Worm (Caenorhabditis elegans) whole organism, mixed stage, embryonic: ENCODE measurements around the gene 2L52.1.

ENCODE experiments used
- M03D4.4 ChIP-seq: sonication (generic microtip); optimal IDR thresholded peaks from 2 replicates; lab custom pipeline; 2017; ENCODE audit warnings: mild to moderate bottlenecking, missing genetic modification characterization, missing compliant biosample characterization
- bed-3 ChIP-seq: fragments of 200-800 bp; sonication (Bioruptor generic); optimal IDR thresholded peaks from 3 replicates; lab custom pipeline; 2018; ENCODE audit warnings: mild to moderate bottlenecking, missing genetic modification characterization, moderate library complexity, missing compliant biosample characterization
- blmp-1 ChIP-seq: fragments of 150-350 bp; optimal IDR thresholded peaks from 2 replicates; lab custom pipeline; 2014; ENCODE audit warnings: missing biosample characterization, missing genetic modification characterization
- ceh-39 ChIP-seq: fragments of 150-350 bp; optimal IDR thresholded peaks from 2 replicates; lab custom pipeline; 2014; ENCODE audit warnings: missing biosample characterization, missing genetic modification characterization
- ceh-83 ChIP-seq: fragments of 200-800 bp; sonication (Bioruptor generic); optimal IDR thresholded peaks from 2 replicates; lab custom pipeline; 2018; ENCODE audit warnings: mild to moderate bottlenecking, missing genetic modification characterization, missing compliant biosample characterization
- ces-1 ChIP-seq: fragments of 150-350 bp; optimal IDR thresholded peaks from 2 replicates; lab custom pipeline; 2014; ENCODE audit warnings: missing biosample characterization, missing genetic modification reagents, missing genetic modification characterization
- drap-1 ChIP-seq: fragments of 200-800 bp; sonication (Bioruptor generic); optimal IDR thresholded peaks from 3 replicates; lab custom pipeline; 2018; ENCODE audit warnings: mild to moderate bottlenecking, missing genetic modification characterization, missing compliant biosample characterization
- elt-1 ChIP-seq: sonication (generic microtip); optimal IDR thresholded peaks from 2 replicates; lab custom pipeline; 2017; ENCODE audit warnings: missing genetic modification characterization, mild to moderate bottlenecking, missing compliant biosample characterization, antibody characterized with exemption, moderate library complexity, borderline replicate concordance; ENCODE audit not compliant: insufficient read depth
- elt-3 ChIP-seq: fragments of 150-350 bp; optimal IDR thresholded peaks from 2 replicates; lab custom pipeline; 2014; ENCODE audit warnings: missing biosample characterization, missing genetic modification characterization
- flh-1 ChIP-seq: fragments of 200-800 bp; sonication (Bioruptor generic); optimal IDR thresholded peaks from 2 replicates; lab custom pipeline; 2018; ENCODE audit warnings: mild to moderate bottlenecking, missing genetic modification characterization, moderate library complexity, missing compliant biosample characterization
- ham-2 ChIP-seq: fragments of 200-800 bp; sonication (Bioruptor generic); optimal IDR thresholded peaks from 2 replicates; lab custom pipeline; 2018; ENCODE audit warnings: mild to moderate bottlenecking, missing genetic modification characterization, missing compliant biosample characterization
- hlh-1 ChIP-seq: fragments of 150-350 bp; optimal IDR thresholded peaks from 2 replicates; lab custom pipeline; 2014; ENCODE audit warnings: missing biosample characterization, missing genetic modification reagents, missing genetic modification characterization
- lin-13 ChIP-seq: fragments of 150-350 bp; optimal IDR thresholded peaks from 2 replicates; lab custom pipeline; 2014; ENCODE audit warnings: missing biosample characterization, missing genetic modification characterization
- lin-32 ChIP-seq: fragments of 200-800 bp; sonication (Bioruptor generic); optimal IDR thresholded peaks from 2 replicates; lab custom pipeline; 2018; ENCODE audit warnings: mild to moderate bottlenecking, missing genetic modification characterization, missing compliant biosample characterization
- lsy-2 ChIP-seq: fragments of 150-350 bp; optimal IDR thresholded peaks from 2 replicates; lab custom pipeline; 2014; ENCODE audit warnings: missing biosample characterization, missing genetic modification characterization
- mab-5 ChIP-seq: fragments of 150-350 bp; optimal IDR thresholded peaks from 2 replicates; lab custom pipeline; 2014; ENCODE audit warnings: missing biosample characterization, missing genetic modification characterization
- mep-1 ChIP-seq: fragments of 150-350 bp; optimal IDR thresholded peaks from 2 replicates; lab custom pipeline; 2017; ENCODE audit warnings: missing biosample characterization, missing genetic modification reagents, missing genetic modification characterization, inconsistent platforms
- mls-2 ChIP-seq: sonication (generic microtip); optimal IDR thresholded peaks from 2 replicates; lab custom pipeline; 2016; ENCODE audit warnings: mild to moderate bottlenecking, missing genetic modification characterization, moderate library complexity, missing compliant biosample characterization
- nhr-12 ChIP-seq: fragments of 150-350 bp; optimal IDR thresholded peaks from 2 replicates; lab custom pipeline; 2014; ENCODE audit warnings: missing biosample characterization, missing genetic modification characterization
- nhr-2 ChIP-seq: fragments of 150-350 bp; optimal IDR thresholded peaks from 2 replicates; lab custom pipeline; 2014; ENCODE audit warnings: missing biosample characterization, missing genetic modification characterization
- nhr-237 ChIP-seq: fragments of 150-350 bp; optimal IDR thresholded peaks from 2 replicates; lab custom pipeline; 2014; ENCODE audit warnings: missing biosample characterization, missing genetic modification characterization
- nhr-28 ChIP-seq: fragments of 150-350 bp; optimal IDR thresholded peaks from 2 replicates; lab custom pipeline; 2014; ENCODE audit warnings: missing biosample characterization, missing genetic modification characterization
- nhr-76 ChIP-seq: sonication (generic microtip); optimal IDR thresholded peaks from 2 replicates; lab custom pipeline; 2017; ENCODE audit warnings: missing biosample characterization, missing genetic modification characterization
- pha-4 ChIP-seq: fragments of 150-350 bp; optimal IDR thresholded peaks from 2 replicates; lab custom pipeline; 2018; ENCODE audit warnings: missing biosample characterization, missing genetic modification reagents, missing genetic modification characterization
- sem-2 ChIP-seq: fragments of 200-800 bp; sonication (Bioruptor generic); optimal IDR thresholded peaks from 2 replicates; lab custom pipeline; 2018; ENCODE audit warnings: mild to moderate bottlenecking, missing genetic modification characterization, missing compliant biosample characterization
- snpc-4 ChIP-seq: fragments of 150-350 bp; optimal IDR thresholded peaks from 2 replicates; lab custom pipeline; 2014; ENCODE audit warnings: missing biosample characterization, missing genetic modification characterization
- sptf-1 ChIP-seq: sonication (generic microtip); optimal IDR thresholded peaks from 2 replicates; lab custom pipeline; 2017; ENCODE audit warnings: mild to moderate bottlenecking, missing genetic modification characterization, moderate library complexity, missing compliant biosample characterization
- tbx-8 ChIP-seq: fragments of 200-800 bp; sonication (Bioruptor generic); optimal IDR thresholded peaks from 2 replicates; lab custom pipeline; 2018; ENCODE audit warnings: mild to moderate bottlenecking, missing genetic modification characterization, moderate library complexity, missing compliant biosample characterization
- unc-120 ChIP-seq: sonication (generic microtip); optimal IDR thresholded peaks from 2 replicates; lab custom pipeline; 2017; ENCODE audit warnings: missing genetic modification characterization, missing compliant biosample characterization; ENCODE audit not compliant: poor library complexity, severe bottlenecking
- unc-39 ChIP-seq: fragments of 150-350 bp; optimal IDR thresholded peaks from 2 replicates; lab custom pipeline; 2014; ENCODE audit warnings: missing biosample characterization, missing genetic modification characterization
- unc-62 ChIP-seq: fragments of 150-350 bp; optimal IDR thresholded peaks from 2 replicates; lab custom pipeline; 2014; ENCODE audit warnings: missing biosample characterization, missing genetic modification reagents, missing genetic modification characterization
- zip-8 ChIP-seq: fragments of 150-350 bp; optimal IDR thresholded peaks from 2 replicates; lab custom pipeline; 2014; ENCODE audit warnings: missing biosample characterization, missing genetic modification characterization
- ztf-11 ChIP-seq: fragments of 150-350 bp; optimal IDR thresholded peaks from 2 replicates; lab custom pipeline; 2014; ENCODE audit warnings: missing biosample characterization, missing genetic modification characterization

2L52.1 gene

DNA sequence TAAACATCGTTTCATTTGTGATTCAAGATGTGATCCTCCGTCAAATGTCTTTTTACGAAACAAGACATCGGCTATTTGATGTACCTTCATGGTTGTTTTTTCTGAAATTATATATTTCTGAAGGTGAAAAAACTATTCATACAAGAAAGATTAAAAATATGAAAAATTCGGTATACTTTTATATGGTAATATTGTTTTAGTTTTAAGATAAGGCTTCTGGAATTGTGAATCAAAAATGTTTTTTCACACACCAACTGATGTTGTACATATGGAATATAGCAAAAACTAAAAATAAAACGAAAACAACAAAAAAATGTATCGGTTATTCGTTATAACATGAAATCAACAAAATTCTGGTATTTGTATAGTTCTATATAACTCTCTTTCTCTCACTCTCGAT, 35.6 kb downstream of the 2L52.1 start, which contains the start of gene F23F1.6:
Gene F23F1.6 (minus strand): TSS at position 101 of the 400 bp plus-strand sequence.
- TF ChIP-seq nhr-76 (no peak), drap-1 (GFP tag; lab: Kevin White, UChicago) (no peak), ham-2 (no peak), elt-1 (tag; lab: Kevin White, UChicago) (no peak), unc-120 (tag; lab: Kevin White, UChicago) (no peak), lsy-2 (tag; lab: Kevin White, UChicago) (no peak), ceh-39 (tag; lab: Kevin White, UChicago) (no peak), M03D4.4 (tag; lab: Kevin White, UChicago) (no peak), lin-32 (GFP tag; lab: Kevin White, UChicago) (no peak), tbx-8 (GFP tag; lab: Kevin White, UChicago) (no peak), snpc-4 (tag; lab: Kevin White, UChicago) (no peak), nhr-28 (tag; lab: Kevin White, UChicago) (no peak), lin-13 (no peak), unc-62 (no peak), unc-39 (no peak), zip-8 (tag; lab: Kevin White, UChicago) (no peak), pha-4 (tag; lab: Kevin White, UChicago) (no peak), ztf-11 (tag; lab: Kevin White, UChicago) (no peak), nhr-2 (tag; lab: Kevin White, UChicago) (no peak)

ce11 chrII:39437-39836, 37.8 kb downstream of the 2L52.1 start, which contains the start of gene spp-24:
TSS of gene spp-24 (minus strand) at chrII:39537.
- TF ChIP-seq nhr-28 (tag; lab: Kevin White, UChicago) (no peak), hlh-1 (tag; lab: Kevin White, UChicago) (no peak), blmp-1 (tag; lab: Kevin White, UChicago) (no peak), unc-39 (no peak)
- TF ChIP-seq, all 35 proteins: peak for 0

DNA sequence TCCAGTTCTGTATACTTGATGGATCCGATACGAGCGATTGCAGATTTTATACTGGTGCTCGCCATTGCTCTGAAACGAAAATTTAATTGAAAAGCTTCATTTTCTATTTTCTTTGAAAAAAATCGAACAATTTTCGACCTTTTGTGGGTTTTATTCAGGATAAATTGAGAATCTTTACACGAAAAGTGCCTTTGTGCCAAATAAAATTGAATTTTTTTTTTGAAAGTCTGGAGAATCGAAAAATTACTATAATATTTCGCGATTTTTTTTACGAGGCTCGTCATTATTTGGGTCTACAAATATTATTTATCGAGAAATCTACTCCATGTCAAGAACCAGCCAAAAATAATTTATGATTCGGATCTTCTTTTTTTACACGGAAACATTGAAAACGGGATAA, 40.3 kb downstream of the 2L52.1 start, which contains the start of gene F23F1.10:
Gene F23F1.10 (minus strand): TSS at position 69 of the 400 bp plus-strand sequence.
- TF ChIP-seq elt-3 (no peak), ham-2 (no peak), zip-8 (tag; lab: Kevin White, UChicago) (no peak), snpc-4 (tag; lab: Kevin White, UChicago) (no peak), ces-1 (no peak), unc-120 (tag; lab: Kevin White, UChicago) (no peak), hlh-1 (tag; lab: Kevin White, UChicago) (no peak)
- TF ChIP-seq, all 35 proteins: peak for 0

DNA sequence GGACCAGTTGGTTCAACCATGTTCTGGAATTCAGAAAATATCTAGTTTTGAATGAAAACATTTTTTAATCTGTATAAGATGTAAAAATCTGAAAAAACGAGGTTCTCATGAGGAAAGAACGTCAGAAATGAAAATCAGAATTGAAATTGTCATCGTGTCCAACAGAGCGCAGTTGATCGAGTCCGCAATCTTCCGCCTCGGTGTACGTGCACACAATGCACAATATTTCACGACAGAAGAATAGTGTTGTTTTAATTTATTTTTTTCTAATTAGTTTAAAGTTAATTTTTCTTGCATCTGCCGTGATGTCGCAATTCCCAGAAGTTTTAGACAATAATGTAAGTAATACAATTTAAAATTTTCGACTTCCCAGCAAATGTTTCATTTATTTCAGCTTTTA, 42.0 kb downstream of the 2L52.1 start, which contains the start of gene nfyc-1:
Gene nfyc-1 (plus strand): TSS at position 268 of the 400 bp plus-strand sequence.
- TF ChIP-seq nhr-12 (tag; lab: Kevin White, UChicago) (no peak), sem-2 (GFP tag; lab: Kevin White, UChicago) (no peak), ham-2 (no peak), elt-1 (tag; lab: Kevin White, UChicago) (no peak), unc-120 (tag; lab: Kevin White, UChicago) (no peak), ceh-39 (tag; lab: Kevin White, UChicago) (no peak), sptf-1 (tag; lab: Kevin White, UChicago) (no peak), mls-2 (tag; lab: Kevin White, UChicago) (no peak), mep-1 (tag; lab: Kevin White, UChicago) (peak; percentile 66), nhr-237 (tag; lab: Kevin White, UChicago) (peak; percentile 51), lin-32 (GFP tag; lab: Kevin White, UChicago) (no peak), nhr-76 (no peak), ceh-83 (GFP tag; lab: Kevin White, UChicago) (no peak), unc-39 (no peak), tbx-8 (GFP tag; lab: Kevin White, UChicago) (no peak), flh-1 (GFP tag; lab: Kevin White, UChicago) (no peak), mab-5 (no peak), blmp-1 (tag; lab: Kevin White, UChicago) (no peak), pha-4 (tag; lab: Kevin White, UChicago) (peak; percentile 74), lin-13 (peak; percentile 50), drap-1 (GFP tag; lab: Kevin White, UChicago) (no peak), bed-3 (GFP tag; lab: Kevin White, UChicago) (no peak), ces-1 (peak; percentile 90), M03D4.4 (tag; lab: Kevin White, UChicago) (no peak), unc-62 (no peak), ztf-11 (tag; lab: Kevin White, UChicago) (no peak), snpc-4 (tag; lab: Kevin White, UChicago) (no peak), nhr-28 (tag; lab: Kevin White, UChicago) (no peak), zip-8 (tag; lab: Kevin White, UChicago) (no peak), hlh-1 (tag; lab: Kevin White, UChicago) (no peak), lsy-2 (tag; lab: Kevin White, UChicago) (peak; percentile 57)
